Worm (Caenorhabditis elegans) whole organism, L2 larva: Measurements from ENCODE around the gene F41G4.8.
"Not testable (repeated sequence)": the region's sequence is repeated elsewhere in the genome, so short reads cannot be mapped to it uniquely, and the experiment has no call there.

ENCODE experiments used
- C34F6.9 ChIP-seq: fragments of 150-350 bp; optimal IDR thresholded peaks from 2 replicates; lab custom pipeline; 2014; ENCODE audit warnings: missing biosample characterization, missing genetic modification characterization
- F13H6.1 ChIP-seq: sonication (generic microtip); optimal IDR thresholded peaks from 2 replicates; lab custom pipeline; 2016; ENCODE audit warnings: missing genetic modification characterization, missing compliant biosample characterization
- R02D3.7 ChIP-seq: fragments of 150-350 bp; optimal IDR thresholded peaks from 2 replicates; lab custom pipeline; 2014; ENCODE audit warnings: missing biosample characterization, missing genetic modification characterization
- Y55F3AM.14 ChIP-seq: fragments of 200-800 bp; sonication (Bioruptor generic); optimal IDR thresholded peaks from 2 replicates; lab custom pipeline; 2018; ENCODE audit warnings: mild to moderate bottlenecking, missing genetic modification characterization, missing compliant biosample characterization
- ZK546.5 ChIP-seq: sonication (generic microtip); optimal IDR thresholded peaks from 2 replicates; lab custom pipeline; 2017; ENCODE audit warnings: missing biosample characterization, missing genetic modification characterization
- alr-1 ChIP-seq: fragments of 150-350 bp; optimal IDR thresholded peaks from 2 replicates; lab custom pipeline; 2014; ENCODE audit warnings: missing biosample characterization, missing genetic modification characterization
- aly-2 ChIP-seq: fragments of 150-350 bp; optimal IDR thresholded peaks from 2 replicates; lab custom pipeline; 2014; ENCODE audit warnings: missing biosample characterization, missing genetic modification characterization
- ama-1 ChIP-seq: fragments of 150-350 bp; optimal IDR thresholded peaks from 2 replicates; lab custom pipeline; 2018; ENCODE audit warnings: inconsistent platforms
- ceh-16 ChIP-seq: fragments of 150-350 bp; optimal IDR thresholded peaks from 2 replicates; lab custom pipeline; 2014; ENCODE audit warnings: missing biosample characterization, missing genetic modification characterization
- ceh-82 ChIP-seq: fragments of 150-350 bp; optimal IDR thresholded peaks from 2 replicates; lab custom pipeline; 2014; ENCODE audit warnings: missing biosample characterization, missing genetic modification characterization
- crh-2 ChIP-seq: sonication (generic microtip); optimal IDR thresholded peaks from 2 replicates; lab custom pipeline; 2017; ENCODE audit warnings: missing biosample characterization, missing genetic modification characterization
- dmd-4 ChIP-seq: sonication (generic microtip); optimal IDR thresholded peaks from 2 replicates; lab custom pipeline; 2017; ENCODE audit warnings: missing biosample characterization, missing genetic modification characterization
- elt-1 ChIP-seq: fragments of 150-350 bp; optimal IDR thresholded peaks from 2 replicates; lab custom pipeline; 2014; ENCODE audit warnings: missing biosample characterization, missing genetic modification characterization
- elt-3 ChIP-seq: sonication (generic microtip); optimal IDR thresholded peaks from 2 replicates; lab custom pipeline; 2017; ENCODE audit warnings: missing biosample characterization, missing genetic modification characterization
- gmeb-1 ChIP-seq: fragments of 150-350 bp; optimal IDR thresholded peaks from 2 replicates; lab custom pipeline; 2014; ENCODE audit warnings: missing biosample characterization, missing genetic modification characterization
- lin-13 ChIP-seq: fragments of 150-350 bp; optimal IDR thresholded peaks from 2 replicates; lab custom pipeline; 2014; ENCODE audit warnings: missing biosample characterization, missing genetic modification reagents, missing genetic modification characterization
- lin-39 ChIP-seq: fragments of 150-350 bp; optimal IDR thresholded peaks from 2 replicates; lab custom pipeline; 2014; ENCODE audit warnings: missing biosample characterization, missing genetic modification reagents, missing genetic modification characterization
- lsy-2 ChIP-seq, 2 experiments: fragments of 150-350 bp in 1 of 2; sonication (generic microtip) in 1 of 2; optimal IDR thresholded peaks; 2 replicates each; lab custom pipeline; 2014 to 2017; ENCODE audit warnings: missing biosample characterization in 2 of 2, missing genetic modification characterization in 2 of 2
- mab-5 ChIP-seq: fragments of 150-350 bp; optimal IDR thresholded peaks from 2 replicates; lab custom pipeline; 2014; ENCODE audit warnings: missing biosample characterization, missing genetic modification characterization
- mbf-1 ChIP-seq: sonication (generic microtip); optimal IDR thresholded peaks from 2 replicates; lab custom pipeline; 2017; ENCODE audit warnings: missing biosample characterization, missing genetic modification characterization
- nhr-10 ChIP-seq: sonication (generic microtip); optimal IDR thresholded peaks from 2 replicates; lab custom pipeline; 2017; ENCODE audit warnings: missing biosample characterization, missing genetic modification characterization
- nhr-11 ChIP-seq: fragments of 150-350 bp; optimal IDR thresholded peaks from 2 replicates; lab custom pipeline; 2014; ENCODE audit warnings: missing biosample characterization, missing genetic modification characterization
- nhr-129 ChIP-seq: fragments of 150-350 bp; optimal IDR thresholded peaks from 2 replicates; lab custom pipeline; 2014; ENCODE audit warnings: missing biosample characterization, missing genetic modification characterization
- nhr-21 ChIP-seq: fragments of 150-350 bp; optimal IDR thresholded peaks from 2 replicates; lab custom pipeline; 2014; ENCODE audit warnings: missing biosample characterization, missing genetic modification characterization
- nhr-237 ChIP-seq: fragments of 150-350 bp; optimal IDR thresholded peaks from 2 replicates; lab custom pipeline; 2014; ENCODE audit warnings: missing biosample characterization, missing genetic modification characterization
- nhr-6 ChIP-seq: fragments of 150-350 bp; optimal IDR thresholded peaks from 2 replicates; lab custom pipeline; 2014; ENCODE audit warnings: missing biosample characterization, missing genetic modification characterization
- peb-1 ChIP-seq: fragments of 150-350 bp; optimal IDR thresholded peaks from 2 replicates; lab custom pipeline; 2014; ENCODE audit warnings: missing biosample characterization, missing genetic modification characterization
- sem-4 ChIP-seq: fragments of 150-350 bp; optimal IDR thresholded peaks from 2 replicates; lab custom pipeline; 2014; ENCODE audit warnings: missing biosample characterization, missing genetic modification reagents, missing genetic modification characterization
- skn-1 ChIP-seq: sonication (generic microtip); optimal IDR thresholded peaks from 2 replicates; lab custom pipeline; 2017; ENCODE audit warnings: missing biosample characterization, missing genetic modification characterization
- sma-3 ChIP-seq: sonication (generic microtip); optimal IDR thresholded peaks from 2 replicates; lab custom pipeline; 2016; ENCODE audit warnings: missing genetic modification reagents, missing genetic modification characterization, missing compliant biosample characterization
- sma-9 ChIP-seq, 2 experiments: fragments of 150-350 bp in 1 of 2; sonication (generic microtip) in 1 of 2; optimal IDR thresholded peaks; 2 replicates each; lab custom pipeline; 2014 to 2016; ENCODE audit warnings: missing genetic modification characterization in 2 of 2, mild to moderate bottlenecking in 1 of 2, missing biosample characterization in 1 of 2, missing compliant biosample characterization in 1 of 2, missing genetic modification reagents in 1 of 2, moderate library complexity in 1 of 2
- unc-39 ChIP-seq: fragments of 150-350 bp; optimal IDR thresholded peaks from 2 replicates; lab custom pipeline; 2014; ENCODE audit warnings: missing biosample characterization, missing genetic modification characterization
- unc-55 ChIP-seq: fragments of 150-350 bp; sonication (generic microtip); optimal IDR thresholded peaks from 3 replicates; lab custom pipeline; 2014; ENCODE audit warnings: missing biosample characterization, missing genetic modification reagents, missing genetic modification characterization
- ztf-11 ChIP-seq: sonication (generic microtip); optimal IDR thresholded peaks from 2 replicates; lab custom pipeline; 2017; ENCODE audit warnings: missing biosample characterization, missing genetic modification characterization

Gene F41G4.8

DNA sequence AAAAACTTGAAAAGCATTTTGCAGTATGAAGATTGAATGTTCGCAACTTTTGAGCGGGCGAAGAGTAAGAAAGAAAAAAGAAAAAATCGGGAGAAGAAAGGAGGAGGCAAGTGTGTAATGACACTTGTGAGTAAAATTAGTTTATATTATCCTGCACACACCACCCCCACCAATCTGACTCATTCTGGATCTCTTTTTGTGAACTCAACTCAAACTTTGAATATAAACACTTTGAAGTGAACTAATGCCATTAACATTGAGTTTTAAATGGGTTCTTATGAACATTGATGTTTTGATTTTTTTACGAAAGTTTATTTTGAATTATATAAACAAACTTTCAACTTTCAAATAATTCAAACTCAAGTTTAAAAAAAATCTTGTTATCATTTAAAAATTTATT, at the start of gene F41G4.8:
Gene F41G4.8, minus strand, starts transcription at position 101 of the 400 bp plus-strand sequence.
- TF ChIP-seq R02D3.7 (no peak), F13H6.1 (no peak), gmeb-1 (no peak), nhr-6 (tag; lab: Kevin White, UChicago) (no peak), mab-5 (no peak), ceh-16 (tag; lab: Kevin White, UChicago) (no peak), peb-1 (tag; lab: Kevin White, UChicago) (no peak), unc-39 (tag; lab: Kevin White, UChicago) (no peak), alr-1 (tag; lab: Kevin White, UChicago) (no peak), C34F6.9 (no peak), sma-3 (GFP tag; lab: Kevin White, UChicago) (no peak), skn-1 (tag; lab: Kevin White, UChicago) (no peak), crh-2 (tag; lab: Kevin White, UChicago) (no peak), lin-39 (tag; lab: Kevin White, UChicago) (no peak)

- TF ChIP-seq ZK546.5 (tag; lab: Kevin White, UChicago): no peak
- TF ChIP-seq nhr-129 (tag; lab: Kevin White, UChicago): no peak
- no peak for TF ChIP-seq unc-55 (GFP tag; lab: Kevin White, UChicago)
- no peak for TF ChIP-seq lsy-2 (tag; optimal IDR thresholded peaks at IDR 0.05; lab: Kevin White, UChicago)
- no peak for TF ChIP-seq sem-4 (tag; lab: Kevin White, UChicago)
- TF ChIP-seq alr-1 (tag; lab: Kevin White, UChicago): no peak
- TF ChIP-seq aly-2 (tag; lab: Kevin White, UChicago): no peak
- TF ChIP-seq unc-39 (tag; lab: Kevin White, UChicago): no peak
- TF ChIP-seq elt-1 (tag; lab: Kevin White, UChicago): no peak
- no peak for TF ChIP-seq ama-1
- TF ChIP-seq ceh-82: no peak
- TF ChIP-seq sma-9 (GFP tag; optimal IDR thresholded peaks at IDR 0.05; lab: Kevin White, UChicago): no peak
- TF ChIP-seq sma-9 (tag; optimal IDR thresholded peaks at IDR 0.05; lab: Kevin White, UChicago): no peak
- TF ChIP-seq crh-2 (tag; lab: Kevin White, UChicago): no peak
- no peak for TF ChIP-seq nhr-21 (tag; lab: Kevin White, UChicago)
- TF ChIP-seq nhr-10 (tag; lab: Kevin White, UChicago): no peak
Observed at ce11 chrX:16894577-16894976, 49.8 kb upstream of the F41G4.8 start, which contains the start of gene F39F10.2. F39F10.2 (plus strand) TSS chrX:16894877.

ce11 chrX:16893767-16894166, 48.9 kb upstream of the F41G4.8 start:
- no peak for TF ChIP-seq nhr-129 (tag; lab: Kevin White, UChicago)
- TF ChIP-seq mab-5: no peak
- no peak for TF ChIP-seq lin-13 (GFP tag; lab: Kevin White, UChicago)

DNA sequence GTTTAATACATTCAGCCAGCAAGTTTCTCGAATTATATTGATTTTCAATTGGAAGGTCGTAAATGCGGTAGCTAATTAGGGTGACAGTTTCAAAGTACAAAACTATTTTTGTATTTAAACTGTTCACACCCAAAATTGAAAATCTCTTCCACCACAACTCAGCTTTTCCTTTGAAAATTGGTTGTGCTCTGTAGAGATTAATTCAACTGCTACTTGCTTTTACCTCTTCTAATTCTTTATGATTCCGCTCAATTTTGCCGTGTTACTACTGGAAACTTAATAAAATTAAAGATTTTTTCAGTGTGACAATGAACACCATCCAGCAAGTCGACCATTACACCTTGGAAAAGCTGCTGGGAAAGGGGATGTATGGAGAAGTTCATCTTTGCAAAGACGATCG, 46.9 kb upstream of the F41G4.8 start, which contains the start of gene F39F10.3:
Gene F39F10.3, plus strand, starts transcription at position 301 of the 400 bp plus-strand sequence.
- no peak for TF ChIP-seq nhr-237 (tag; lab: Kevin White, UChicago)
- no peak for TF ChIP-seq dmd-4
- no peak for TF ChIP-seq aly-2 (tag; lab: Kevin White, UChicago)
- no peak for TF ChIP-seq ceh-82
- no peak for TF ChIP-seq nhr-11 (tag; lab: Kevin White, UChicago)
- no peak for TF ChIP-seq lsy-2 (tag; optimal IDR thresholded peaks at IDR 0.05; lab: Kevin White, UChicago)
- TF ChIP-seq sma-9 (GFP tag; optimal IDR thresholded peaks at IDR 0.05; lab: Kevin White, UChicago): no peak
- TF ChIP-seq sma-9 (tag; optimal IDR thresholded peaks at IDR 0.05; lab: Kevin White, UChicago): no peak
- no peak for TF ChIP-seq mbf-1 (tag; lab: Kevin White, UChicago)
- no peak for TF ChIP-seq elt-3

DNA sequence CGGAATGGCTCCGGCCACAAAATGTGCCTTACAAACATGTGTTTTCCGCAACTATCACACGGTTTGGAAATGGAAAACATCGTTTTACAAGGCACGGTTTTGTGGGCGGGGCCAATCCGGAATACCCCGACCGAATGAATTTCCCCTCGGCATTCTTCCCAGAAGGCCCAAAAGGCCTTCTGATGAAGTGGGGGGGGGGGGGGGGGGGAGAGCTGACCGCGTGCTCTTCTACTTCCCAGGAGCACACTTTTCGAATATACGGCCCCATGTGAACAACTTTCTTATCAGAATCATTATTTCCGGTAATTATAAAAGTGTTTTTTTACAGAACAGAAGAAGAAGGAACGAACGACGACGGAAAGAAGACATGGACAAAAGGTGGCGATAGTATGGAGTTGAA, 39.3 kb upstream of the F41G4.8 start:
- TF ChIP-seq gmeb-1: no peak
- TF ChIP-seq peb-1 (tag; lab: Kevin White, UChicago): no peak
- no peak for TF ChIP-seq ztf-11
- no peak for TF ChIP-seq nhr-10 (tag; lab: Kevin White, UChicago)
- TF ChIP-seq Y55F3AM.14: no peak

DNA sequence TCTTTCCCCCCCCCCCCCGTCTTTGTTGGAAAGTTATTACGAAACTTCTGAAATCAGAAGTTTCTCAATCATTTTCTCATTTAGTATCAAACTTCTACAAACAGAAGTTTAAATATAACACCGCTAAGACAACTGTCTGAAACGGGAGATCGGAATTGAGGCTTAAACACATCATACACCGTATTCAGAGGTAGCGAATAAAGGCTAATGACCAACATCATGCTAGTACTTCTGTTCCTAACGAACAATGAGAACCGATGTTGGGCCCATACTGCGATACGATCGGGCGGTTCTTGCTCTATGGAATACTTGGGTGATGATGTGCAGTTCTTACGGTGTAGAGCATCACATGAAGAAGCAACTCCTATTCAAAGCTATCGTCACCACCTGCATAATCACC, 38.6 kb upstream of the F41G4.8 start, which contains the start of gene Y13C8A.1:
Gene Y13C8A.1, plus strand, starts transcription at position 301 of the 400 bp plus-strand sequence.
- not testable (repeated sequence) for TF ChIP-seq nhr-237 (tag; lab: Kevin White, UChicago); ztf-11; crh-2 (tag; lab: Kevin White, UChicago)
- TF ChIP-seq, all 48 proteins: peak for 0; not testable (repeated sequence) for 48
